Worm (Caenorhabditis elegans) whole organism, L2 larva: ENCODE results near the gene F49C12.1.

Experiments used
- elt-3 ChIP-seq: sonication (generic microtip); optimal IDR thresholded peaks from 2 replicates; lab custom pipeline; 2017; ENCODE audit warnings: missing biosample characterization, missing genetic modification characterization
- lin-11 ChIP-seq: fragments of 150-350 bp; sonication (generic microtip); optimal IDR thresholded peaks from 2 replicates; lab custom pipeline; 2014; ENCODE audit warnings: missing biosample characterization, missing genetic modification characterization, inconsistent platforms, mixed read lengths
- nhr-25 ChIP-seq: fragments of 150-350 bp; sonication (generic microtip); optimal IDR thresholded peaks from 3 replicates; lab custom pipeline; 2014; ENCODE audit warnings: missing biosample characterization, missing genetic modification characterization
- peb-1 ChIP-seq: fragments of 150-350 bp; optimal IDR thresholded peaks from 2 replicates; lab custom pipeline; 2014; ENCODE audit warnings: missing biosample characterization, missing genetic modification characterization
- unc-39 ChIP-seq: fragments of 150-350 bp; optimal IDR thresholded peaks from 2 replicates; lab custom pipeline; 2014; ENCODE audit warnings: missing biosample characterization, missing genetic modification characterization

DNA sequence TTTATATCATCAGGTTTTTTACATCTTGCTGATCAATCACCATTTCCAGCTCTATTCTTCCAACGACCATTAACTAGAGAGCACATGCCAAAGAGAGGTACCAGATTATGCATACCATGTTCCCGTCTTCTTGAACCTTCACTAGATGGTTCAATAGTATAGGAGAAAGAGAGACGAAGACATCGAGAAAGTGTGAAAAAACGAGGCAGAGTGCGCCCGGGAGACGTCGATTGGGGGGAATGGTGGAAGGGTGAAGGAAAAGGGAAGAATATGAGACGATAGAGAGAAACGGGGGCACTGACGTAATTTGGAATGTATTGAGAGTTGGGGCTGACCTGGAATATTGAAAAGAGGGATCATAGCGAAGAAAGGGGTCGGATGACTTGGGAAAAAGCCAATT, 28.6 kb downstream of the F49C12.1 start:
- TF ChIP-seq peb-1 (tag; lab: Kevin White, UChicago): no peak
- TF ChIP-seq unc-39: no peak
- TF ChIP-seq nhr-25 (tag; lab: Kevin White, UChicago): no peak
- TF ChIP-seq lin-11 (tag; lab: Kevin White, UChicago): no peak
- no peak for TF ChIP-seq elt-3 (tag; lab: Kevin White, UChicago)
